Worm (Caenorhabditis elegans) whole organism, young adult: ENCODE data around the gene fipr-18.

Experiments used
- gei-17 ChIP-seq: fragments of 200-800 bp; sonication (Bioruptor generic); optimal IDR thresholded peaks from 2 replicates; lab custom pipeline; 2018; ENCODE audit warnings: mild to moderate bottlenecking, missing genetic modification characterization, missing compliant biosample characterization
- nfya-1 ChIP-seq: sonication (generic microtip); optimal IDR thresholded peaks from 2 replicates; lab custom pipeline; 2017; ENCODE audit warnings: antibody characterized with exemption, missing compliant biosample characterization, missing genetic modification characterization, borderline replicate concordance; ENCODE audit not compliant: insufficient read depth

ce11 chrIII:7494850-7495314 lies 35.8 kb downstream of the fipr-18 start:
- TF ChIP-seq gei-17 (GFP tag; lab: Kevin White, UChicago) (no peak), nfya-1 (tag; lab: Kevin White, UChicago) (no peak)
